Fruit fly (Drosophila melanogaster): Measurements from ENCODE around the gene Cpr65Eb.

Gene Cpr65Eb

dm6 chr3L:7133699-7134655, 45.4 kb upstream of the Cpr65Eb start, which contains the start of gene melt (continued):
- TF ChIP-seq crp (GFP tag; optimal IDR thresholded peaks at IDR 0.05) (peak in 1 of 2 experiments; percentile 46), ap (GFP tag; IDR thresholded peaks at IDR 0.05) (peak; percentile 47), chn (GFP tag; optimal IDR thresholded peaks at IDR 0.05) (peak; percentile 92), ewg (GFP tag; optimal IDR thresholded peaks at IDR 0.05) (peak; percentile 74), PHDP (tag; optimal IDR thresholded peaks at IDR 0.05) (peak; percentile 82), Dek (tag; optimal IDR thresholded peaks at IDR 0.05) (peak; percentile 87), caup (GFP tag; optimal IDR thresholded peaks at IDR 0.05; ENCODE audit: severe bottlenecking) (peak; percentile 81), Mrtf (GFP tag; IDR thresholded peaks at IDR 0.05) (peak; percentile 63; the same call in 2 of the 3 replicates), Bgb (GFP tag; IDR thresholded peaks at IDR 0.05; ENCODE audit: partially characterized antibody) (peak; percentile 73), mld (GFP tag; IDR thresholded peaks at IDR 0.05; ENCODE audit: partially characterized antibody) (peak; percentile 54; the same call in 1 of the 3 replicates), cad (GFP tag; optimal IDR thresholded peaks at IDR 0.05) (no peak), Stat92E (GFP tag; optimal IDR thresholded peaks at IDR 0.05) (peak in 1 of 3 experiments; percentile 38), NC2α (GFP tag; optimal IDR thresholded peaks at IDR 0.05) (peak; percentile 59), CG34422 (GFP tag; IDR thresholded peaks at IDR 0.05) (peak; percentile 67), ara (GFP tag; IDR thresholded peaks at IDR 0.05) (peak; percentile 76), CG13123 (GFP tag; optimal IDR thresholded peaks at IDR 0.05) (peak; percentile 68), CG6254 (GFP tag; optimal IDR thresholded peaks at IDR 0.05) (peak; percentile 59), CG15696 (tag; optimal IDR thresholded peaks at IDR 0.05) (peak; percentile 79), gro (GFP tag; optimal IDR thresholded peaks at IDR 0.05) (peak; percentile 90), amos (GFP tag; IDR thresholded peaks at IDR 0.05; ENCODE audit: partially characterized antibody) (peak; percentile 56), eve (GFP tag; optimal IDR thresholded peaks at IDR 0.05) (no peak), Usf (GFP tag; optimal IDR thresholded peaks at IDR 0.05) (peak; percentile 86), ato (GFP tag; IDR thresholded peaks at IDR 0.05; ENCODE audit: partially characterized antibody) (0 out of 2 replicates have a peak, but pooled peaks have one; percentile 40), Myb (GFP tag; optimal IDR thresholded peaks at IDR 0.05) (peak; percentile 71), pzg (GFP tag; optimal IDR thresholded peaks at IDR 0.05) (no peak), btn (GFP tag; optimal IDR thresholded peaks at IDR 0.05) (peak; percentile 81), CG3407 (GFP tag; optimal IDR thresholded peaks at IDR 0.05) (peak; percentile 68), Lim3 (GFP tag; IDR thresholded peaks at IDR 0.05) (0 out of 2 replicates have a peak, but pooled peaks have one; percentile 29), CG17829 (tag; optimal IDR thresholded peaks at IDR 0.05) (peak; percentile 91), CG4404 (GFP tag; IDR thresholded peaks at IDR 0.05) (peak; percentile 82), CG8765 (GFP tag; IDR thresholded peaks at IDR 0.05) (peak; percentile 64; the same call in 1 of the 2 replicates), tll (GFP tag; optimal IDR thresholded peaks at IDR 0.05) (peak; percentile 29 to 47), CG12769 (tag; optimal IDR thresholded peaks at IDR 0.05) (peak; percentile 48), CG15514 (GFP tag; optimal IDR thresholded peaks at IDR 0.05) (peak; percentile 69), CG2202 (tag; optimal IDR thresholded peaks at IDR 0.05) (peak; percentile 66), ken (GFP tag; IDR thresholded peaks at IDR 0.05) (peak; percentile 61; the same call in 2 of the 3 replicates), CG6654 (GFP tag; optimal IDR thresholded peaks at IDR 0.05) (peak; percentile 65), dmrt11E (tag; optimal IDR thresholded peaks at IDR 0.05) (peak; percentile 83), sc (optimal IDR thresholded peaks at IDR 0.05) (no peak), sc (GFP tag; optimal IDR thresholded peaks at IDR 0.05) (peak; percentile 72), CG1647 (GFP tag; optimal IDR thresholded peaks at IDR 0.05) (peak; percentile 79), CG10543 (GFP tag; optimal IDR thresholded peaks at IDR 0.05) (peak; percentile 78), sim (GFP tag; IDR thresholded peaks at IDR 0.05) (no peak), Ssrp (tag; optimal IDR thresholded peaks at IDR 0.05) (peak; percentile 89), ind (GFP tag; optimal IDR thresholded peaks at IDR 0.05) (peak; percentile 89), zfh2 (GFP tag; optimal IDR thresholded peaks at IDR 0.05) (peak; percentile 92)

All from whole organism, embryonic.